Worm (Caenorhabditis elegans) whole organism, mixed stage, embryonic: ENCODE data around the gene txbp-3.
A peak's percentile ranks its signal among the peaks of the same experiment; 100 is the strongest.

ENCODE experiments used
- M03D4.4 ChIP-seq: sonication (generic microtip); optimal IDR thresholded peaks from 2 replicates; lab custom pipeline; 2017; ENCODE audit warnings: mild to moderate bottlenecking, missing genetic modification characterization, missing compliant biosample characterization
- bed-3 ChIP-seq: fragments of 200-800 bp; sonication (Bioruptor generic); optimal IDR thresholded peaks from 3 replicates; lab custom pipeline; 2018; ENCODE audit warnings: mild to moderate bottlenecking, missing genetic modification characterization, moderate library complexity, missing compliant biosample characterization
- blmp-1 ChIP-seq: fragments of 150-350 bp; optimal IDR thresholded peaks from 2 replicates; lab custom pipeline; 2014; ENCODE audit warnings: missing biosample characterization, missing genetic modification characterization
- ceh-43 ChIP-seq: fragments of 200-800 bp; sonication (Bioruptor generic); optimal IDR thresholded peaks from 2 replicates; lab custom pipeline; 2018; ENCODE audit warnings: mild to moderate bottlenecking, missing genetic modification characterization, moderate library complexity, missing compliant biosample characterization
- ceh-83 ChIP-seq: fragments of 200-800 bp; sonication (Bioruptor generic); optimal IDR thresholded peaks from 2 replicates; lab custom pipeline; 2018; ENCODE audit warnings: mild to moderate bottlenecking, missing genetic modification characterization, missing compliant biosample characterization
- cnd-1 ChIP-seq: fragments of 200-800 bp; sonication (Bioruptor generic); optimal IDR thresholded peaks from 2 replicates; lab custom pipeline; 2018; ENCODE audit warnings: mild to moderate bottlenecking, missing genetic modification characterization, missing compliant biosample characterization
- drap-1 ChIP-seq: fragments of 200-800 bp; sonication (Bioruptor generic); optimal IDR thresholded peaks from 3 replicates; lab custom pipeline; 2018; ENCODE audit warnings: mild to moderate bottlenecking, missing genetic modification characterization, missing compliant biosample characterization
- elt-1 ChIP-seq: sonication (generic microtip); optimal IDR thresholded peaks from 2 replicates; lab custom pipeline; 2017; ENCODE audit warnings: missing genetic modification characterization, mild to moderate bottlenecking, missing compliant biosample characterization, antibody characterized with exemption, moderate library complexity, borderline replicate concordance; ENCODE audit not compliant: insufficient read depth
- elt-3 ChIP-seq: fragments of 150-350 bp; optimal IDR thresholded peaks from 2 replicates; lab custom pipeline; 2014; ENCODE audit warnings: missing biosample characterization, missing genetic modification characterization
- flh-1 ChIP-seq: fragments of 200-800 bp; sonication (Bioruptor generic); optimal IDR thresholded peaks from 2 replicates; lab custom pipeline; 2018; ENCODE audit warnings: mild to moderate bottlenecking, missing genetic modification characterization, moderate library complexity, missing compliant biosample characterization
- ham-2 ChIP-seq: fragments of 200-800 bp; sonication (Bioruptor generic); optimal IDR thresholded peaks from 2 replicates; lab custom pipeline; 2018; ENCODE audit warnings: mild to moderate bottlenecking, missing genetic modification characterization, missing compliant biosample characterization
- lin-32 ChIP-seq: fragments of 200-800 bp; sonication (Bioruptor generic); optimal IDR thresholded peaks from 2 replicates; lab custom pipeline; 2018; ENCODE audit warnings: mild to moderate bottlenecking, missing genetic modification characterization, missing compliant biosample characterization
- lsy-2 ChIP-seq: fragments of 150-350 bp; optimal IDR thresholded peaks from 2 replicates; lab custom pipeline; 2014; ENCODE audit warnings: missing biosample characterization, missing genetic modification characterization
- mab-5 ChIP-seq: fragments of 150-350 bp; optimal IDR thresholded peaks from 2 replicates; lab custom pipeline; 2014; ENCODE audit warnings: missing biosample characterization, missing genetic modification characterization
- mep-1 ChIP-seq: fragments of 150-350 bp; optimal IDR thresholded peaks from 2 replicates; lab custom pipeline; 2017; ENCODE audit warnings: missing biosample characterization, missing genetic modification reagents, missing genetic modification characterization, inconsistent platforms
- mls-2 ChIP-seq: sonication (generic microtip); optimal IDR thresholded peaks from 2 replicates; lab custom pipeline; 2016; ENCODE audit warnings: mild to moderate bottlenecking, missing genetic modification characterization, moderate library complexity, missing compliant biosample characterization
- nhr-12 ChIP-seq: fragments of 150-350 bp; optimal IDR thresholded peaks from 2 replicates; lab custom pipeline; 2014; ENCODE audit warnings: missing biosample characterization, missing genetic modification characterization
- nhr-2 ChIP-seq: fragments of 150-350 bp; optimal IDR thresholded peaks from 2 replicates; lab custom pipeline; 2014; ENCODE audit warnings: missing biosample characterization, missing genetic modification characterization
- nhr-237 ChIP-seq: fragments of 150-350 bp; optimal IDR thresholded peaks from 2 replicates; lab custom pipeline; 2014; ENCODE audit warnings: missing biosample characterization, missing genetic modification characterization
- nhr-76 ChIP-seq: sonication (generic microtip); optimal IDR thresholded peaks from 2 replicates; lab custom pipeline; 2017; ENCODE audit warnings: missing biosample characterization, missing genetic modification characterization
- pha-4 ChIP-seq: fragments of 150-350 bp; optimal IDR thresholded peaks from 2 replicates; lab custom pipeline; 2018; ENCODE audit warnings: missing biosample characterization, missing genetic modification reagents, missing genetic modification characterization
- sem-2 ChIP-seq: fragments of 200-800 bp; sonication (Bioruptor generic); optimal IDR thresholded peaks from 2 replicates; lab custom pipeline; 2018; ENCODE audit warnings: mild to moderate bottlenecking, missing genetic modification characterization, missing compliant biosample characterization
- snpc-4 ChIP-seq: fragments of 150-350 bp; optimal IDR thresholded peaks from 2 replicates; lab custom pipeline; 2014; ENCODE audit warnings: missing biosample characterization, missing genetic modification characterization
- sptf-1 ChIP-seq: sonication (generic microtip); optimal IDR thresholded peaks from 2 replicates; lab custom pipeline; 2017; ENCODE audit warnings: mild to moderate bottlenecking, missing genetic modification characterization, moderate library complexity, missing compliant biosample characterization
- tbx-8 ChIP-seq: fragments of 200-800 bp; sonication (Bioruptor generic); optimal IDR thresholded peaks from 2 replicates; lab custom pipeline; 2018; ENCODE audit warnings: mild to moderate bottlenecking, missing genetic modification characterization, moderate library complexity, missing compliant biosample characterization
- unc-120 ChIP-seq: sonication (generic microtip); optimal IDR thresholded peaks from 2 replicates; lab custom pipeline; 2017; ENCODE audit warnings: missing genetic modification characterization, missing compliant biosample characterization; ENCODE audit not compliant: poor library complexity, severe bottlenecking
- unc-39 ChIP-seq: fragments of 150-350 bp; optimal IDR thresholded peaks from 2 replicates; lab custom pipeline; 2014; ENCODE audit warnings: missing biosample characterization, missing genetic modification characterization
- unc-62 ChIP-seq: fragments of 150-350 bp; optimal IDR thresholded peaks from 2 replicates; lab custom pipeline; 2014; ENCODE audit warnings: missing biosample characterization, missing genetic modification reagents, missing genetic modification characterization
- ztf-11 ChIP-seq: fragments of 150-350 bp; optimal IDR thresholded peaks from 2 replicates; lab custom pipeline; 2014; ENCODE audit warnings: missing biosample characterization, missing genetic modification characterization

txbp-3 gene

DNA sequence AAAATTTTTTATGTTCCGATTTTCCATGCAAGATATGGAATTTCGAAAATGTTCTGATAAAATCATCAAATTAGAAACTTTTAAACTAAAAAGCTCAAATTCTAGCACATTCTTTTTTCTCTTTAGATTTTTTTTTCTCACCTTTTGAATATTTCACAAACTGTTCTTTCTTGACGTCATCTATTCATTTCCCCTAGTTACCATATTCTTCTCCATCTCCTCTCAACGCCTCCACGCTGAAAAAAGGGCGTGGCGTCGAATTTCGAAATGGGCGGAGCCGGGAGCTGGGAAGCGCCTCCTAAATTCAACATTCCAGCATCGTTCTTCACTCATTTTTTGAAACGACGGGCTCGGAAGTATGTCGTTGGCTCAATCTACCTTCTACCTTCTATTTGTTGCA lies 5.1 kb downstream of the txbp-3 start, which contains the start of gene nlp-43:
nlp-43 (plus strand) TSS at position 301 of the 400 bp plus-strand sequence.
- TF ChIP-seq drap-1 (GFP tag; lab: Kevin White, UChicago) = no peak

DNA sequence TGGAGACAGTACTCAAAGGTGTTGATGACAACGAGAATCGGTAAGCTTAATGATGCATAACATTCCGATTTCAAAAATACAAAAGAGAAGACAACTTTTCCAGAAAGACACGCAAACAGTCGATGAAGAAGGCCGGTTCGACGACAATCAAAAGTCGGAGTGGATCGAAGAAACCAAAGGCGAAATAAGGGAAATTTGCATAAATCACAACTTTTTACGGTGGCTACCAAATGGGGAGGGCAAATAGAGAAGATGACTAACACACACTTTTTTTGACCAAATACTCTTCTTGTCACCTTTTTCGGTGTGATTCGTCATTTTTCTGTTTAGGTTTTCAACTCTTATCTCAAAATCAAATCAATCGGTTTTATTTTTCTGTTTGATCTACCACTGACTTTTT lies 11.1 kb downstream of the txbp-3 start, which contains the start of gene C45G9.6:
C45G9.6 (plus strand) TSS at position 301 of the 400 bp plus-strand sequence.
- no peak for TF ChIP-seq nhr-2 (tag; lab: Kevin White, UChicago)
- no peak for TF ChIP-seq ztf-11 (tag; lab: Kevin White, UChicago)
- TF ChIP-seq unc-120 (tag; lab: Kevin White, UChicago) = no peak
- TF ChIP-seq sptf-1 (tag; lab: Kevin White, UChicago) = no peak
- no peak for TF ChIP-seq drap-1 (GFP tag; lab: Kevin White, UChicago)
- no peak for TF ChIP-seq nhr-12 (tag; lab: Kevin White, UChicago)
- TF ChIP-seq bed-3 (GFP tag; lab: Kevin White, UChicago) = no peak
- no peak for TF ChIP-seq lin-32 (GFP tag; lab: Kevin White, UChicago)
- TF ChIP-seq ceh-83 (GFP tag; lab: Kevin White, UChicago) = no peak
- TF ChIP-seq mep-1 = no peak
- no peak for TF ChIP-seq pha-4 (tag; lab: Kevin White, UChicago)
- TF ChIP-seq flh-1 (GFP tag; lab: Kevin White, UChicago) = no peak
- TF ChIP-seq mls-2 (tag; lab: Kevin White, UChicago) = no peak
- no peak for TF ChIP-seq snpc-4 (tag; lab: Kevin White, UChicago)
- no peak for TF ChIP-seq sem-2 (GFP tag; lab: Kevin White, UChicago)

DNA sequence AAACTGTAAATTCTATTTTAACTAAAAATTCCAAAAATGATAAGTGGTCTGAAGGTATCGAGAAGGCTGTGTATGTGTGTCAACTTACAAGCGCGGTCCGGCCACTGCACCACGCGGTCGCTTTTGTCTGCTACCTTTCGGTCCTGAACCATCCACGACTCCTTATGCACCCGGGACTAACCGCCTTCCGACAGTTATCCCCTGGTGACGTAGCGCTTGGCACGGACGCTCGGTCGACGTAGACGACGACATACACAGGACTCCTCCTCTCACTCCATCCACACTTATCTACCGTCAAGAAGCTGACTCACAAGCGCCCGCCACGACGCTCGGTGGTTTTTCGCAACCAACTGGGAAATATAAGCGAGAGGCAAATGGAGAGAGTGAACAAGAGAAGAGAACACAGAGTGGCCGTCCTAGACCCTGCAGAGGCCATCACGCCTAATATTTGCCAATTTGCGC lies 15.9 kb downstream of the txbp-3 start:
- peak; percentile 78 for TF ChIP-seq nhr-2 (tag; lab: Kevin White, UChicago)
- peak; percentile 39 for TF ChIP-seq pha-4 (tag; lab: Kevin White, UChicago)
- peak; percentile 70 for TF ChIP-seq mep-1
- peak; percentile 89 for TF ChIP-seq cnd-1 (tag; lab: Kevin White, UChicago)
- peak; percentile 84 for TF ChIP-seq unc-120 (tag; lab: Kevin White, UChicago)
- peak; percentile 91 for TF ChIP-seq drap-1 (GFP tag; lab: Kevin White, UChicago)
- peak; percentile 91 for TF ChIP-seq ceh-83 (GFP tag; lab: Kevin White, UChicago)
- peak; percentile 1 for TF ChIP-seq unc-39 (tag; lab: Kevin White, UChicago)
- TF ChIP-seq flh-1 (GFP tag; lab: Kevin White, UChicago) = peak; percentile 72
- TF ChIP-seq unc-62 (GFP tag; lab: Kevin White, UChicago) = peak; percentile 44
- TF ChIP-seq nhr-237 (tag; lab: Kevin White, UChicago) = peak; percentile 64
- TF ChIP-seq tbx-8 (GFP tag; lab: Kevin White, UChicago) = peak; percentile 66
- TF ChIP-seq ham-2 (GFP tag; lab: Kevin White, UChicago) = peak; percentile 93
- peak; percentile 18 for TF ChIP-seq nhr-12 (tag; lab: Kevin White, UChicago)
- TF ChIP-seq bed-3 (GFP tag; lab: Kevin White, UChicago) = peak; percentile 81
- TF ChIP-seq ceh-43 (GFP tag; lab: Kevin White, UChicago) = peak; percentile 90
- peak; percentile 96 for TF ChIP-seq mls-2 (tag; lab: Kevin White, UChicago)
- peak; percentile 70 for TF ChIP-seq ztf-11 (tag; lab: Kevin White, UChicago)
- TF ChIP-seq lsy-2 (tag; lab: Kevin White, UChicago) = peak; percentile 63
- TF ChIP-seq M03D4.4 (tag; lab: Kevin White, UChicago) = peak; percentile 91
- TF ChIP-seq sptf-1 (tag; lab: Kevin White, UChicago) = peak; percentile 94
- peak; percentile 82 for TF ChIP-seq sem-2 (GFP tag; lab: Kevin White, UChicago)
- TF ChIP-seq lin-32 (GFP tag; lab: Kevin White, UChicago) = peak; percentile 77
- peak; percentile 28 for TF ChIP-seq elt-3
- TF ChIP-seq, all 35 proteins: peak for 24; not testable (repeated sequence) for 11

DNA sequence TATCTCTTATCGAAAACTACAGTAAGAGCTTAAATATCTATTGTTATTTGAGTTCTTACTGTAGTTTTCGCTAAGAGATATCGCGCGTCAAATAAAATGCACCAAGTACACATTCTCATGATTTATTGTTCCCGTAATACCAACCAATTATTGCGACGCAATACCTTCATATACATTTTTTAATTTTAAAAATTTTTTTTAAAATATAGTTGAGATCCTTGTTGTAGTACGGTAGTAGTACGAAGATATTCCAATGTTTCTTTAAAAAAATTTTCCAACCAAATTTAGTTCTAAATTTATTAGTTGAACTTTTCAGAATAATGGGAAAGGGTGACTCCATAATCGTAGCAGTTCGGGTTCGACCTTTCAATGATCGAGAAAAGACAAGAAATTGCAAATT lies 16.6 kb downstream of the txbp-3 start, which contains the start of gene klp-6:
klp-6 (plus strand) TSS at position 301 of the 400 bp plus-strand sequence.
- TF ChIP-seq elt-1 (tag; lab: Kevin White, UChicago) (no peak), mep-1 (no peak), drap-1 (GFP tag; lab: Kevin White, UChicago) (no peak), nhr-2 (tag; lab: Kevin White, UChicago) (no peak), M03D4.4 (tag; lab: Kevin White, UChicago) (no peak), mls-2 (tag; lab: Kevin White, UChicago) (no peak), unc-62 (GFP tag; lab: Kevin White, UChicago) (no peak), flh-1 (GFP tag; lab: Kevin White, UChicago) (no peak), ztf-11 (tag; lab: Kevin White, UChicago) (no peak), nhr-76 (tag; lab: Kevin White, UChicago) (no peak), unc-120 (tag; lab: Kevin White, UChicago) (no peak), blmp-1 (tag; lab: Kevin White, UChicago) (no peak), bed-3 (GFP tag; lab: Kevin White, UChicago) (no peak), snpc-4 (tag; lab: Kevin White, UChicago) (no peak), mab-5 (no peak)
